Worm (Caenorhabditis elegans): Measurements from ENCODE around the gene R05F9.7.
A peak's percentile ranks its signal among the peaks of the same experiment; 100 is the strongest.

R05F9.7 gene

ce11 chrII:4856113-4856512 lies 30.0 kb upstream of the R05F9.7 start:
- TF ChIP-seq lin-26 (GFP tag; IDR thresholded peaks at IDR 0.05) = 0 out of 2 replicates have a peak, but pooled peaks have one; percentile 13
- TF ChIP-seq lin-54 (GFP tag; optimal IDR thresholded peaks at IDR 0.05) = no peak
- 0 out of 2 replicates have a peak, but pooled peaks have one; percentile 12 for TF ChIP-seq pbrm-1 (GFP tag; IDR thresholded peaks at IDR 0.05)
- no peak for TF ChIP-seq Y67H2A.10 (GFP tag; conservative IDR thresholded peaks at IDR 0.05)
- TF ChIP-seq ztf-25 (GFP tag; IDR thresholded peaks at IDR 0.05) = no peak
- peak; percentile 24; the same call in 1 of the 2 replicates for TF ChIP-seq let-526 (GFP tag; IDR thresholded peaks at IDR 0.05)
- no peak for TF ChIP-seq F39B2.1 (GFP tag; IDR thresholded peaks at IDR 0.05)
- TF ChIP-seq tbp1 (GFP tag; optimal IDR thresholded peaks at IDR 0.05) = no peak
- TF ChIP-seq lin-35 (GFP tag; optimal IDR thresholded peaks at IDR 0.05) = no peak
- no peak for TF ChIP-seq let-607 (tag; optimal IDR thresholded peaks at IDR 0.05)
- peak; percentile 96 for TF ChIP-seq cebp-1 (GFP tag; IDR thresholded peaks at IDR 0.05)
- peak; percentile 99 for TF ChIP-seq cebp-1 (tag; optimal IDR thresholded peaks at IDR 0.05)
- no peak for TF ChIP-seq B0336.3 (GFP tag; IDR thresholded peaks at IDR 0.05)
- 0 out of 2 replicates have a peak, but pooled peaks have one; percentile 46 for TF ChIP-seq nfyb-1 (GFP tag; IDR thresholded peaks at IDR 0.05)
- peak; percentile 39 for TF ChIP-seq attf-5 (GFP tag; optimal IDR thresholded peaks at IDR 0.05)

ce11 chrII:4857086-4857485 lies 29.0 kb upstream of the R05F9.7 start:
- TF ChIP-seq sdz-38 (tag; optimal IDR thresholded peaks at IDR 0.05) (no peak), Y79H2A.3 (GFP tag; conservative IDR thresholded peaks at IDR 0.05) (no peak), lin-40 (tag; optimal IDR thresholded peaks at IDR 0.05) (no peak), gei-17 (GFP tag; optimal IDR thresholded peaks at IDR 0.05) (no peak), lin-54 (GFP tag; optimal IDR thresholded peaks at IDR 0.05) (peak; percentile 21), ets-4 (GFP tag; optimal IDR thresholded peaks at IDR 0.05) (peak; percentile 36), dox-1 (GFP tag; IDR thresholded peaks at IDR 0.05) (peak; percentile 54; the same call in 1 of the 2 replicates), cebp-1 (GFP tag; IDR thresholded peaks at IDR 0.05) (no peak), cebp-1 (tag; optimal IDR thresholded peaks at IDR 0.05) (peak; percentile 14), ztf-18 (tag; optimal IDR thresholded peaks at IDR 0.05) (peak; percentile 15), nhr-80 (tag; optimal IDR thresholded peaks at IDR 0.05) (peak; percentile 89), hsf-1 (GFP tag; IDR thresholded peaks at IDR 0.05) (no peak), K12H6.12 (tag; optimal IDR thresholded peaks at IDR 0.05) (no peak), let-607 (tag; optimal IDR thresholded peaks at IDR 0.05) (no peak), bed-1 (GFP tag; IDR thresholded peaks at IDR 0.05) (no peak), tbp1 (GFP tag; optimal IDR thresholded peaks at IDR 0.05) (peak; percentile 15), hmg-20 (GFP tag; IDR thresholded peaks at IDR 0.05) (no peak)

- 0 out of 2 replicates have a peak, but pooled peaks have one; percentile 13 for TF ChIP-seq hmg-1.2 (GFP tag; IDR thresholded peaks at IDR 0.05)
- no peak for TF ChIP-seq ets-4 (GFP tag; optimal IDR thresholded peaks at IDR 0.05)
- no peak for TF ChIP-seq snpc-1.3 (tag; optimal IDR thresholded peaks at IDR 0.05; ENCODE audit: insufficient read depth)
- no peak for TF ChIP-seq akir-1 (GFP tag; optimal IDR thresholded peaks at IDR 0.05)
- TF ChIP-seq attf-5 (GFP tag; optimal IDR thresholded peaks at IDR 0.05) = no peak
- TF ChIP-seq madf-8 (GFP tag; conservative IDR thresholded peaks at IDR 0.05) = no peak
- peak; percentile 19 for TF ChIP-seq nhr-90 (tag; optimal IDR thresholded peaks at IDR 0.05)
- TF ChIP-seq F49E8.2 (tag; optimal IDR thresholded peaks at IDR 0.05; ENCODE audit: insufficient read depth) = no peak
- TF ChIP-seq nhr-27 (tag; optimal IDR thresholded peaks at IDR 0.05) = no peak
- TF ChIP-seq ceh-79 (tag; optimal IDR thresholded peaks at IDR 0.05) = no peak
- peak; percentile 26; the same call in 1 of the 2 replicates for TF ChIP-seq egrh-3 (GFP tag; IDR thresholded peaks at IDR 0.05)
- no peak for TF ChIP-seq madf-10 (tag; optimal IDR thresholded peaks at IDR 0.05)
- TF ChIP-seq gei-17 (GFP tag; optimal IDR thresholded peaks at IDR 0.05) = no peak
- peak; percentile 40 for TF ChIP-seq fkh-3 (tag; optimal IDR thresholded peaks at IDR 0.05)
- no peak for TF ChIP-seq Y53F4B.3 (GFP tag; IDR thresholded peaks at IDR 0.05)
- no peak for TF ChIP-seq egl-44 (GFP tag; IDR thresholded peaks at IDR 0.05)
- no peak for TF ChIP-seq xnd-1 (tag; optimal IDR thresholded peaks at IDR 0.05)
- 0 out of 2 replicates have a peak, but pooled peaks have one; percentile 47 for TF ChIP-seq cebp-2 (GFP tag; IDR thresholded peaks at IDR 0.05)
- TF ChIP-seq ztf-3 (GFP tag; optimal IDR thresholded peaks at IDR 0.05) = no peak
- no peak for TF ChIP-seq ztf-25 (GFP tag; IDR thresholded peaks at IDR 0.05)
- no peak for TF ChIP-seq cebp-1 (GFP tag; IDR thresholded peaks at IDR 0.05)
- peak; percentile 24 for TF ChIP-seq cebp-1 (tag; optimal IDR thresholded peaks at IDR 0.05)
- TF ChIP-seq die-1 (tag; optimal IDR thresholded peaks at IDR 0.05) = no peak
- no peak for TF ChIP-seq T26A5.8 (tag; optimal IDR thresholded peaks at IDR 0.05)
Measured at ce11 chrII:4857873-4858364, 28.2 kb upstream of the R05F9.7 start, which contains the start of gene F11G11.5. TSS of gene F11G11.5 (plus strand) at chrII:4857923.

Data from whole organism, young adult.